Worm (Caenorhabditis elegans): ENCODE data around the gene acbp-7.

- TF ChIP-seq nhr-10 (tag; optimal IDR thresholded peaks at IDR 0.05) (no peak), ama-1 (optimal IDR thresholded peaks at IDR 0.05) (no peak), ztf-1 (GFP tag; conservative IDR thresholded peaks at IDR 0.05) (no peak), unc-39 (tag; optimal IDR thresholded peaks at IDR 0.05) (no peak), nhr-25 (tag; optimal IDR thresholded peaks at IDR 0.05) (no peak), unc-62 (GFP tag; optimal IDR thresholded peaks at IDR 0.05) (no peak), lsy-2 (tag; optimal IDR thresholded peaks at IDR 0.05) (no peak), aly-2 (tag; optimal IDR thresholded peaks at IDR 0.05) (no peak), lin-11 (tag; optimal IDR thresholded peaks at IDR 0.05) (no peak), lin-39 (tag; optimal IDR thresholded peaks at IDR 0.05) (no peak), ztf-11 (tag; optimal IDR thresholded peaks at IDR 0.05) (no peak)
Observed at ce11 chrIII:4868643-4869042, 31.1 kb downstream of the acbp-7 start, which contains the start of the genes msd-4 and C35D10.3.

Data from whole organism, L2 larva.